Fruit fly (Drosophila melanogaster) whole organism, embryonic: ENCODE results near the gene rho-5.

ENCODE experiments used
- Asciz ChIP-seq: fragments of 200-800 bp; sonication (Bioruptor generic); optimal IDR thresholded peaks from 2 replicates; lab custom pipeline; 2017; ENCODE audit warnings: missing biosample characterization, mild to moderate bottlenecking, missing genetic modification characterization, missing genetic modification reagents
- Bgb ChIP-seq: fragments of 200-800 bp; sonication (Bioruptor generic); IDR thresholded peaks from 2 replicates; pipeline ENCODE4 v1.3.6; 2022; ENCODE audit warnings: missing biosample characterization, missing genetic modification characterization; ENCODE audit not compliant: partially characterized antibody
- CG11560 ChIP-seq: fragments of 200-800 bp; sonication (Bioruptor generic); IDR thresholded peaks from 3 replicates; pipeline ENCODE4 v1.3.6; 2022; ENCODE audit warnings: missing biosample characterization, missing genetic modification characterization
- CG12104 ChIP-seq: fragments of 200-800 bp; sonication (Bioruptor generic); optimal IDR thresholded peaks from 3 replicates; lab custom pipeline; 2016; ENCODE audit warnings: missing biosample characterization, missing genetic modification characterization
- CG14965 ChIP-seq: fragments of 200-800 bp; sonication (Bioruptor generic); optimal IDR thresholded peaks from 2 replicates; lab custom pipeline; 2016; ENCODE audit warnings: missing biosample characterization, missing genetic modification characterization, borderline replicate concordance
- CG18599 ChIP-seq: fragments of 200-800 bp; sonication (Bioruptor generic); optimal IDR thresholded peaks from 3 replicates; lab custom pipeline; 2017; ENCODE audit warnings: missing biosample characterization, missing genetic modification characterization, mild to moderate bottlenecking, moderate library complexity, missing genetic modification reagents
- CG2129 ChIP-seq: fragments of 200-800 bp; sonication (Bioruptor generic); IDR thresholded peaks from 2 replicates; pipeline ENCODE4 v1.3.6; 2022; ENCODE audit warnings: missing biosample characterization, missing genetic modification characterization; ENCODE audit not compliant: partially characterized antibody
- CG31441 ChIP-seq: fragments of 200-800 bp; sonication (Bioruptor generic); IDR thresholded peaks from 2 replicates; pipeline ENCODE4 v1.3.6; 2022; ENCODE audit warnings: missing biosample characterization, missing genetic modification characterization
- CG33557 ChIP-seq: fragments of 200-800 bp; sonication (Bioruptor generic); optimal IDR thresholded peaks from 2 replicates; lab custom pipeline; 2019; ENCODE audit warnings: missing biosample characterization, mild to moderate bottlenecking, missing genetic modification characterization, moderate library complexity
- CG34376 ChIP-seq: fragments of 200-800 bp; sonication (Bioruptor generic); optimal IDR thresholded peaks from 2 replicates; lab custom pipeline; 2018; ENCODE audit warnings: missing biosample characterization, mild to moderate bottlenecking, missing genetic modification characterization
- CG3995 ChIP-seq: fragments of 200-800 bp; sonication (Bioruptor generic); optimal IDR thresholded peaks from 3 replicates; lab custom pipeline; 2016; ENCODE audit warnings: missing biosample characterization, missing genetic modification characterization
- CG4282 ChIP-seq: fragments of 200-800 bp; sonication (Bioruptor generic); optimal IDR thresholded peaks from 2 replicates; lab custom pipeline; 2016; ENCODE audit warnings: missing biosample characterization, missing genetic modification characterization
- CG4404 ChIP-seq: fragments of 200-800 bp; sonication (Bioruptor generic); IDR thresholded peaks from 2 replicates; pipeline ENCODE4 v1.3.6; 2022; ENCODE audit warnings: missing biosample characterization, missing genetic modification characterization
- CG7839 ChIP-seq: fragments of 200-800 bp; sonication (Bioruptor generic); optimal IDR thresholded peaks from 3 replicates; lab custom pipeline; 2018; ENCODE audit warnings: missing biosample characterization, mild to moderate bottlenecking, missing genetic modification characterization, moderate library complexity
- CTCF ChIP-seq: fragments of 200-800 bp; sonication (Bioruptor generic); optimal IDR thresholded peaks from 2 replicates; lab custom pipeline; 2017; ENCODE audit warnings: missing biosample characterization, mild to moderate bottlenecking, missing genetic modification characterization, moderate library complexity
- Hr3 ChIP-seq: fragments of 200-800 bp; sonication (Bioruptor generic); optimal IDR thresholded peaks from 3 replicates; lab custom pipeline; 2016; ENCODE audit warnings: missing biosample characterization, missing genetic modification characterization
- Jarid2 ChIP-seq: fragments of 200-800 bp; sonication (Bioruptor generic); optimal IDR thresholded peaks from 3 replicates; lab custom pipeline; 2017; ENCODE audit warnings: mild to moderate bottlenecking, missing biosample characterization, missing genetic modification reagents, missing genetic modification characterization
- Med ChIP-seq: fragments of 200-800 bp; sonication (Bioruptor generic); peaks from one replicate; lab custom pipeline; 2016; ENCODE audit warnings: missing biosample characterization, missing genetic modification characterization, mild to moderate bottlenecking, inconsistent platforms, moderate library complexity
- NC2β ChIP-seq: fragments of 200-800 bp; sonication (Bioruptor generic); optimal IDR thresholded peaks from 2 replicates; lab custom pipeline; 2016; ENCODE audit warnings: missing biosample characterization, missing genetic modification characterization
- Nf-YA ChIP-seq: fragments of 200-800 bp; sonication (Bioruptor generic); IDR thresholded peaks from 2 replicates; pipeline ENCODE4 v1.3.6; 2022; ENCODE audit warnings: missing biosample characterization, missing genetic modification characterization
- Nf-YB ChIP-seq: fragments of 200-800 bp; sonication (Bioruptor generic); optimal IDR thresholded peaks from 3 replicates; lab custom pipeline; 2019; ENCODE audit warnings: missing biosample characterization, mild to moderate bottlenecking, missing genetic modification characterization, moderate library complexity
- Opbp ChIP-seq: fragments of 200-800 bp; sonication (Bioruptor generic); IDR thresholded peaks from 3 replicates; pipeline ENCODE4 v1.3.6; 2022; ENCODE audit warnings: missing biosample characterization, missing genetic modification characterization; ENCODE audit not compliant: partially characterized antibody
- Pdp1 ChIP-seq, 2 experiments: fragments of 200-800 bp; sonication (Bioruptor generic); optimal IDR thresholded peaks; 3 replicates each; lab custom pipeline; 2016; ENCODE audit warnings: missing biosample characterization in 2 of 2, missing genetic modification characterization in 2 of 2, mild to moderate bottlenecking in 1 of 2, moderate library complexity in 1 of 2
- Trl ChIP-seq, 3 experiments: fragments of >200 bp in 2 of 3; fragments of 200-800 bp in 1 of 3; sonication (Bioruptor generic) in 1 of 3; optimal IDR thresholded peaks; 2 replicates in 1 of 3; 3 replicates in 2 of 3; lab custom pipeline; 2016 to 2017; ENCODE audit warnings: missing biosample characterization in 1 of 3, missing genetic modification characterization in 1 of 3
- amos ChIP-seq: fragments of 200-800 bp; sonication (Bioruptor generic); IDR thresholded peaks from 2 replicates; pipeline ENCODE4 v1.3.6; 2022; ENCODE audit warnings: missing biosample characterization, missing genetic modification characterization; ENCODE audit not compliant: partially characterized antibody
- az2 ChIP-seq: fragments of 200-800 bp; sonication (Bioruptor generic); optimal IDR thresholded peaks from 3 replicates; lab custom pipeline; 2016; ENCODE audit warnings: missing biosample characterization, missing genetic modification characterization
- corto ChIP-seq: fragments of 200-800 bp; sonication (Bioruptor generic); optimal IDR thresholded peaks from 2 replicates; lab custom pipeline; 2016; ENCODE audit warnings: missing biosample characterization, mild to moderate bottlenecking, missing genetic modification characterization, moderate library complexity
- eve ChIP-seq, 2 experiments: fragments of >200 bp; optimal IDR thresholded peaks; 2 replicates each; lab custom pipeline; 2017; ENCODE audit warnings: missing biosample characterization in 2 of 2, missing genetic modification characterization in 2 of 2
- exex ChIP-seq: fragments of 200-800 bp; sonication (Bioruptor generic); optimal IDR thresholded peaks from 4 replicates; lab custom pipeline; 2018; ENCODE audit warnings: missing biosample characterization, mild to moderate bottlenecking, missing genetic modification characterization, moderate library complexity
- grn ChIP-seq: fragments of 200-800 bp; sonication (Bioruptor generic); optimal IDR thresholded peaks from 3 replicates; lab custom pipeline; 2017; ENCODE audit warnings: missing biosample characterization, missing genetic modification characterization
- ind ChIP-seq: fragments of 200-800 bp; sonication (Bioruptor generic); optimal IDR thresholded peaks from 3 replicates; lab custom pipeline; 2016; ENCODE audit warnings: missing biosample characterization, missing genetic modification characterization
- insv ChIP-seq, 2 experiments: fragments of 200-800 bp; sonication (Bioruptor generic); optimal IDR thresholded peaks; 3 replicates each; lab custom pipeline; 2016 to 2018; ENCODE audit warnings: missing biosample characterization in 2 of 2, missing genetic modification characterization in 2 of 2
- kah ChIP-seq: fragments of 200-800 bp; sonication (Bioruptor generic); optimal IDR thresholded peaks from 2 replicates; lab custom pipeline; 2018; ENCODE audit warnings: missing biosample characterization, mild to moderate bottlenecking, missing genetic modification characterization
- ken ChIP-seq: fragments of 200-800 bp; sonication (Bioruptor generic); IDR thresholded peaks from 3 replicates; pipeline ENCODE4 v1.3.6; 2022; ENCODE audit warnings: missing biosample characterization, missing genetic modification characterization
- kni ChIP-seq: fragments of 200-800 bp; sonication (Bioruptor generic); optimal IDR thresholded peaks from 3 replicates; lab custom pipeline; 2017; ENCODE audit warnings: mild to moderate bottlenecking, missing biosample characterization, missing genetic modification reagents, missing genetic modification characterization
- nerfin-2 ChIP-seq: fragments of 200-800 bp; sonication (Bioruptor generic); IDR thresholded peaks from 2 replicates; pipeline ENCODE4 v1.3.6; 2022; ENCODE audit warnings: missing biosample characterization, missing genetic modification characterization; ENCODE audit not compliant: partially characterized antibody
- phol ChIP-seq: fragments of 200-800 bp; sonication (Bioruptor generic); optimal IDR thresholded peaks from 3 replicates; lab custom pipeline; 2018; ENCODE audit warnings: missing biosample characterization, mild to moderate bottlenecking, missing genetic modification characterization, moderate library complexity
- sd ChIP-seq: fragments of 200-800 bp; sonication (Bioruptor generic); optimal IDR thresholded peaks from 3 replicates; lab custom pipeline; 2018; ENCODE audit warnings: missing biosample characterization, mild to moderate bottlenecking, missing genetic modification characterization, moderate library complexity
- sens ChIP-seq: fragments of 200-800 bp; sonication (Bioruptor generic); peaks from one replicate; lab custom pipeline; 2016; ENCODE audit warnings: missing biosample characterization, missing genetic modification characterization
- sens-2 ChIP-seq: fragments of 200-800 bp; sonication (Bioruptor generic); IDR thresholded peaks from 2 replicates; pipeline ENCODE4 v1.3.6; 2022; ENCODE audit warnings: missing biosample characterization, missing genetic modification characterization
- sug ChIP-seq: fragments of 200-800 bp; optimal IDR thresholded peaks from 2 replicates; lab custom pipeline; 2019; ENCODE audit warnings: missing biosample characterization, mild to moderate bottlenecking, missing genetic modification characterization, moderate library complexity
- tap ChIP-seq: fragments of 200-800 bp; optimal IDR thresholded peaks from 3 replicates; lab custom pipeline; 2019; ENCODE audit warnings: missing biosample characterization, mild to moderate bottlenecking, missing genetic modification characterization, moderate library complexity
- twi ChIP-seq: fragments of 200-800 bp; optimal IDR thresholded peaks from 2 replicates; lab custom pipeline; 2019; ENCODE audit warnings: missing biosample characterization, mild to moderate bottlenecking, missing genetic modification characterization, moderate library complexity
- vfl ChIP-seq: fragments of 200-800 bp; sonication (Bioruptor generic); optimal IDR thresholded peaks from 2 replicates; lab custom pipeline; 2016; ENCODE audit warnings: missing biosample characterization, missing genetic modification characterization
- vvl ChIP-seq: fragments of 200-800 bp; sonication (Bioruptor generic); IDR thresholded peaks from 2 replicates; pipeline ENCODE4 v1.3.6; 2022; ENCODE audit warnings: missing biosample characterization, missing genetic modification characterization

The rho-5 gene

dm6 chr2L:10395642-10396487 is 22.2 kb upstream of the rho-5 start, which contains the start of gene Mdh1 (continued):
- TF ChIP-seq insv (GFP tag; optimal IDR thresholded peaks at IDR 0.05; lab: Kevin White, UChicago) (peak in 1 of 2 experiments; percentile 43), CG4404 (no peak), Trl (optimal IDR thresholded peaks at IDR 0.05; lab: Kevin White, UChicago) (no peak), Trl (GFP tag; optimal IDR thresholded peaks at IDR 0.05; lab: Kevin White, UChicago) (no peak), vvl (peak; percentile 7; the same call in 1 of the 2 replicates), CG31441 (GFP tag; lab: Robert Waterston, UW) (peak; percentile 97), az2 (GFP tag; lab: Kevin White, UChicago) (peak; percentile 8), CG34376 (GFP tag; lab: Kevin White, UChicago) (peak; percentile 37), sens (GFP tag; lab: Kevin White, UChicago) (peak; percentile 75), CG2129 (GFP tag; lab: Robert Waterston, UW) (no peak), phol (tag; lab: Kevin White, UChicago) (peak; percentile 25), Med (GFP tag; lab: Kevin White, UChicago) (peak; percentile 62), CG3995 (GFP tag; lab: Kevin White, UChicago) (peak; percentile 99), Nf-YB (GFP tag; lab: Kevin White, UChicago) (peak; percentile 6), eve (GFP tag; optimal IDR thresholded peaks at IDR 0.05; lab: Kevin White, UChicago) (peak in 1 of 2 experiments; percentile 67), corto (GFP tag; lab: Kevin White, UChicago) (peak; percentile 34), CG11560 (tag; lab: Robert Waterston, UW) (peak; percentile 97), Pdp1 (GFP tag; optimal IDR thresholded peaks at IDR 0.05; lab: Kevin White, UChicago) (peak in 1 of 2 experiments; percentile 88)
- TF ChIP-seq, all 482 proteins: peak for 34

dm6 chr2L:10395035-10395434 is 21.3 kb upstream of the rho-5 start:
- TF ChIP-seq Opbp (GFP tag; lab: Robert Waterston, UW) (no peak), eve (GFP tag; optimal IDR thresholded peaks at IDR 0.05; lab: Kevin White, UChicago) (peak in 1 of 2 experiments; percentile 13), kah (GFP tag; lab: Kevin White, UChicago) (no peak)

- TF ChIP-seq Med (GFP tag; lab: Kevin White, UChicago) (no peak), CG7839 (tag; lab: Kevin White, UChicago) (no peak), CG33557 (no peak), NC2β (no peak), CG4282 (GFP tag; lab: Kevin White, UChicago) (no peak), Bgb (GFP tag; lab: Robert Waterston, UW) (peak; percentile 60), Nf-YA (GFP tag; lab: Robert Waterston, UW) (no peak), grn (GFP tag; lab: Kevin White, UChicago) (peak; percentile 69), amos (GFP tag; lab: Robert Waterston, UW) (peak; percentile 48; the same call in 1 of the 2 replicates), CG34376 (GFP tag; lab: Kevin White, UChicago) (peak; percentile 50), vfl (GFP tag; lab: Kevin White, UChicago) (no peak), twi (tag; lab: Kevin White, UChicago) (no peak), CG18599 (GFP tag; lab: Kevin White, UChicago) (no peak), exex (tag; lab: Kevin White, UChicago) (peak; percentile 96), Jarid2 (GFP tag; lab: Kevin White, UChicago) (no peak), nerfin-2 (GFP tag; lab: Robert Waterston, UW) (no peak), CG12104 (GFP tag; lab: Kevin White, UChicago) (no peak), CTCF (peak; percentile 4), CG14965 (GFP tag; lab: Kevin White, UChicago) (no peak), ken (GFP tag; lab: Robert Waterston, UW) (no peak), tap (tag; lab: Kevin White, UChicago) (no peak), sd (tag; lab: Kevin White, UChicago) (peak; percentile 85), sug (peak; percentile 99), sens-2 (no peak), Hr3 (GFP tag; lab: Kevin White, UChicago) (no peak), Asciz (no peak), ind (GFP tag; lab: Kevin White, UChicago) (no peak), kni (no peak)
Measured at dm6 chr2L:10393467-10393866, 19.8 kb upstream of the rho-5 start.
